Worm (Caenorhabditis elegans) whole organism, L1 larva: ENCODE measurements around the gene egl-47.

Experiments
- blmp-1 ChIP-seq: fragments of 150-350 bp; optimal IDR thresholded peaks from 2 replicates; lab custom pipeline; 2014; ENCODE audit warnings: missing biosample characterization, missing genetic modification characterization
- efl-1 ChIP-seq, 4 experiments: fragments of 150-350 bp; optimal IDR thresholded peaks in 3 of 4; peaks in 1 of 4; 1 replicate in 1 of 4; 2 replicates in 3 of 4; lab custom pipeline; 2014; ENCODE audit warnings: missing biosample characterization in 2 of 4, missing genetic modification characterization in 2 of 4, missing genetic modification reagents in 2 of 4
- nhr-84 ChIP-seq: sonication (generic microtip); optimal IDR thresholded peaks from 2 replicates; lab custom pipeline; 2017; ENCODE audit warnings: missing biosample characterization, missing genetic modification characterization

The egl-47 gene

DNA sequence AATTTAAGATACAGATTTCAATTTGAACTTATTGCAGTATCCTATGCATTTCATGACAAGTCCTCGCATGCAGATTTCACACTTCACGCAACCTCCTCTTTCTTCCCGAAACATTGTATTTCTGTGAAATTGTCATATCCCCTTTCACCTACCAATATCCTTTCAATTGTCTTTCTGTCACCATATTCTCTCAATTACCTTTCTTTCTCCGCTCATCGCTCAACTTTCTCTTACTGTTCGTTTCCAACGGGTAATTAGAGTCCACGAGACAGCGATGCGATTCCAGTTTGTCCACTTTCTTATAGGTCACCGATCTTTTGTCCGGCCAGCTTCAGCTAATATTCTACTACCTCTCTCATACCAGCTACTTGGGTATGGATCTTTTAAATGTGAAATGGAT, 53.0 kb downstream of the egl-47 start, which contains the start of gene mam-5:
Gene mam-5, plus strand, starts transcription at position 304 of the 400 bp plus-strand sequence.
- TF ChIP-seq nhr-84 (tag; lab: Kevin White, UChicago) (no peak), efl-1 (optimal IDR thresholded peaks at IDR 0.05; lab: Kevin White, UChicago) (no peak), efl-1 (GFP tag; optimal IDR thresholded peaks at IDR 0.05 in 1 of 2; lab: Kevin White, UChicago) (peak in 1 of 2 experiments; percentile 24), blmp-1 (peak; percentile 53)
